Worm (Caenorhabditis elegans) whole organism, young adult: ENCODE measurements around the gene srr-9.

Source experiments
- C06A6.2 ChIP-seq: fragments of 200-800 bp; sonication (Bioruptor generic); conservative IDR thresholded peaks from 2 replicates; pipeline ENCODE4 v1.3.6; 2022; ENCODE audit warnings: missing genetic modification characterization, missing compliant biosample characterization
- C17E4.6 ChIP-seq: fragments of 200-800 bp; sonication (Bioruptor generic); IDR thresholded peaks from 2 replicates; pipeline ENCODE4 v1.3.6; 2022; ENCODE audit warnings: missing genetic modification reagents, missing genetic modification characterization, missing compliant biosample characterization
- F10E7.11 ChIP-seq: sonication (generic microtip); optimal IDR thresholded peaks from 2 replicates; lab custom pipeline; 2017; ENCODE audit warnings: mild to moderate bottlenecking, missing genetic modification characterization, moderate library complexity, missing compliant biosample characterization
- F22D6.2 ChIP-seq: sonication (generic microtip); optimal IDR thresholded peaks from 2 replicates; lab custom pipeline; 2016; ENCODE audit warnings: mild to moderate bottlenecking, missing genetic modification characterization, missing compliant biosample characterization
- F39B2.1 ChIP-seq: fragments of 200-800 bp; sonication (Bioruptor generic); IDR thresholded peaks from 2 replicates; pipeline ENCODE4 v1.3.6; 2022; ENCODE audit warnings: missing genetic modification reagents, missing genetic modification characterization, missing compliant biosample characterization
- F49E8.2 ChIP-seq: sonication (generic microtip); optimal IDR thresholded peaks from 3 replicates; lab custom pipeline; 2017; ENCODE audit warnings: missing genetic modification characterization, mild to moderate bottlenecking, missing compliant biosample characterization, antibody characterized with exemption, moderate library complexity; ENCODE audit not compliant: insufficient read depth
- F52B5.7 ChIP-seq: sonication (generic microtip); optimal IDR thresholded peaks from 2 replicates; lab custom pipeline; 2016; ENCODE audit warnings: mild to moderate bottlenecking, missing genetic modification characterization, missing compliant biosample characterization
- T07F8.4 ChIP-seq: sonication (generic microtip); optimal IDR thresholded peaks from 2 replicates; lab custom pipeline; 2016; ENCODE audit warnings: mild to moderate bottlenecking, missing genetic modification characterization, moderate library complexity, missing compliant biosample characterization
- Y53G8AR.9 ChIP-seq: fragments of 200-800 bp; sonication (Bioruptor generic); conservative IDR thresholded peaks from 2 replicates; pipeline ENCODE4 v1.3.6; 2022; ENCODE audit warnings: missing genetic modification reagents, missing genetic modification characterization, missing compliant biosample characterization
- Y56A3A.18 ChIP-seq: fragments of 200-800 bp; sonication (Bioruptor generic); IDR thresholded peaks from 2 replicates; pipeline ENCODE4 v1.3.6; 2022; ENCODE audit warnings: missing genetic modification reagents, missing genetic modification characterization, missing compliant biosample characterization
- ama-1 ChIP-seq, 3 experiments: fragments of 150-350 bp in 1 of 3; sonication (generic microtip) in 2 of 3; optimal IDR thresholded peaks; 2 replicates each; lab custom pipeline; 2014 to 2018; ENCODE audit warnings: missing biosample characterization in 2 of 3, missing genetic modification characterization in 2 of 3, missing genetic modification reagents in 2 of 3
- aptf-2 ChIP-seq: fragments of 200-800 bp; sonication (Bioruptor generic); conservative IDR thresholded peaks from 2 replicates; pipeline ENCODE4 v1.3.6; 2022; ENCODE audit warnings: missing genetic modification reagents, missing genetic modification characterization, missing compliant biosample characterization
- aptf-3 ChIP-seq: fragments of 200-800 bp; sonication (Bioruptor generic); IDR thresholded peaks from 2 replicates; pipeline ENCODE4 v1.3.6; 2022; ENCODE audit warnings: missing genetic modification characterization, missing compliant biosample characterization
- athp-1 ChIP-seq: sonication (generic microtip); optimal IDR thresholded peaks from 2 replicates; lab custom pipeline; 2017; ENCODE audit warnings: mild to moderate bottlenecking, missing genetic modification characterization, missing compliant biosample characterization
- attf-5 ChIP-seq: fragments of 200-800 bp; sonication (Bioruptor generic); optimal IDR thresholded peaks from 2 replicates; lab custom pipeline; 2018; ENCODE audit warnings: mild to moderate bottlenecking, missing genetic modification characterization, missing compliant biosample characterization
- ceh-79 ChIP-seq: sonication (generic microtip); optimal IDR thresholded peaks from 2 replicates; lab custom pipeline; 2017; ENCODE audit warnings: mild to moderate bottlenecking, missing genetic modification characterization, missing compliant biosample characterization
- ceh-91 ChIP-seq: fragments of 200-800 bp; sonication (Bioruptor generic); IDR thresholded peaks from 2 replicates; pipeline ENCODE4 v1.3.6; 2022; ENCODE audit warnings: missing genetic modification reagents, missing genetic modification characterization, missing compliant biosample characterization
- dpl-1 ChIP-seq: fragments of 150-350 bp; optimal IDR thresholded peaks from 2 replicates; lab custom pipeline; 2014; ENCODE audit warnings: missing biosample characterization, missing genetic modification reagents, missing genetic modification characterization
- egl-18 ChIP-seq: fragments of 200-800 bp; sonication (Bioruptor generic); IDR thresholded peaks from 2 replicates; pipeline ENCODE4 v1.3.6; 2022; ENCODE audit warnings: missing genetic modification reagents, missing genetic modification characterization, missing compliant biosample characterization
- fkh-3 ChIP-seq: sonication (generic microtip); optimal IDR thresholded peaks from 2 replicates; lab custom pipeline; 2016; ENCODE audit warnings: mild to moderate bottlenecking, missing genetic modification characterization, missing compliant biosample characterization
- him-1 ChIP-seq: sonication (generic microtip); optimal IDR thresholded peaks from 2 replicates; lab custom pipeline; 2016; ENCODE audit warnings: missing genotype, missing genetic modification reagents, missing genetic modification characterization, missing compliant biosample characterization
- hlh-26 ChIP-seq: fragments of 200-800 bp; sonication (Bioruptor generic); conservative IDR thresholded peaks from 2 replicates; pipeline ENCODE4 v1.3.6; 2022; ENCODE audit warnings: missing genetic modification reagents, missing genetic modification characterization, missing compliant biosample characterization
- hmg-1.2 ChIP-seq: fragments of 200-800 bp; sonication (Bioruptor generic); IDR thresholded peaks from 2 replicates; pipeline ENCODE4 v1.3.6; 2022; ENCODE audit warnings: missing genetic modification reagents, missing genetic modification characterization, missing compliant biosample characterization
- hrde-1 ChIP-seq: sonication (generic microtip); optimal IDR thresholded peaks from 2 replicates; lab custom pipeline; 2016; ENCODE audit warnings: missing genetic modification characterization, mild to moderate bottlenecking, missing compliant biosample characterization, moderate library complexity, missing genotype, missing genetic modification reagents, borderline replicate concordance
- hsf-1 ChIP-seq: fragments of 200-800 bp; sonication (Bioruptor generic); IDR thresholded peaks from 2 replicates; pipeline ENCODE4 v1.3.6; 2022; ENCODE audit warnings: missing genetic modification reagents, missing genetic modification characterization, missing compliant biosample characterization
- lag-1 ChIP-seq: fragments of 200-800 bp; sonication (Bioruptor generic); IDR thresholded peaks from 2 replicates; pipeline ENCODE4 v1.3.6; 2022; ENCODE audit warnings: missing genetic modification reagents, missing genetic modification characterization, missing compliant biosample characterization
- lin-26 ChIP-seq: fragments of 200-800 bp; sonication (Bioruptor generic); IDR thresholded peaks from 2 replicates; pipeline ENCODE4 v1.3.6; 2022; ENCODE audit warnings: missing genetic modification reagents, missing genetic modification characterization, missing compliant biosample characterization
- lin-54 ChIP-seq: fragments of 200-800 bp; sonication (Bioruptor generic); optimal IDR thresholded peaks from 2 replicates; lab custom pipeline; 2018; ENCODE audit warnings: mild to moderate bottlenecking, missing genetic modification characterization, missing compliant biosample characterization
- lir-1 ChIP-seq: fragments of 200-800 bp; sonication (Bioruptor generic); conservative IDR thresholded peaks from 2 replicates; pipeline ENCODE4 v1.3.6; 2022; ENCODE audit warnings: missing genetic modification reagents, missing genetic modification characterization, missing compliant biosample characterization
- lsl-1 ChIP-seq: fragments of 200-800 bp; sonication (Bioruptor generic); optimal IDR thresholded peaks from 2 replicates; lab custom pipeline; 2018; ENCODE audit warnings: mild to moderate bottlenecking, missing genetic modification characterization, moderate library complexity, missing compliant biosample characterization
- madf-10 ChIP-seq: sonication (generic microtip); optimal IDR thresholded peaks from 2 replicates; lab custom pipeline; 2016; ENCODE audit warnings: mild to moderate bottlenecking, missing genetic modification characterization, missing compliant biosample characterization
- madf-3 ChIP-seq: fragments of 200-800 bp; sonication (Bioruptor generic); IDR thresholded peaks from 2 replicates; pipeline ENCODE4 v1.3.6; 2022; ENCODE audit warnings: missing genetic modification reagents, missing genetic modification characterization, missing compliant biosample characterization
- madf-6 ChIP-seq: fragments of 200-800 bp; sonication (Bioruptor generic); IDR thresholded peaks from 2 replicates; pipeline ENCODE4 v1.3.6; 2022; ENCODE audit warnings: missing genetic modification reagents, missing genetic modification characterization, missing compliant biosample characterization
- mel-28 ChIP-seq: sonication (generic microtip); optimal IDR thresholded peaks from 2 replicates; lab custom pipeline; 2016; ENCODE audit warnings: borderline replicate concordance, mild to moderate bottlenecking, missing genetic modification characterization, missing compliant biosample characterization
- nfya-1 ChIP-seq: sonication (generic microtip); optimal IDR thresholded peaks from 2 replicates; lab custom pipeline; 2017; ENCODE audit warnings: antibody characterized with exemption, missing compliant biosample characterization, missing genetic modification characterization, borderline replicate concordance; ENCODE audit not compliant: insufficient read depth
- nhr-179 ChIP-seq: sonication (generic microtip); optimal IDR thresholded peaks from 2 replicates; lab custom pipeline; 2016; ENCODE audit warnings: mild to moderate bottlenecking, missing genetic modification characterization, missing compliant biosample characterization
- nhr-80 ChIP-seq: sonication (generic microtip); optimal IDR thresholded peaks from 2 replicates; lab custom pipeline; 2016; ENCODE audit warnings: missing genetic modification characterization, missing compliant biosample characterization
- nhr-90 ChIP-seq: sonication (generic microtip); optimal IDR thresholded peaks from 2 replicates; lab custom pipeline; 2016; ENCODE audit warnings: missing genotype, mild to moderate bottlenecking, missing genetic modification characterization, missing compliant biosample characterization
- pbrm-1 ChIP-seq: fragments of 200-800 bp; sonication (Bioruptor generic); IDR thresholded peaks from 2 replicates; pipeline ENCODE4 v1.3.6; 2022; ENCODE audit warnings: missing genetic modification reagents, missing genetic modification characterization, missing compliant biosample characterization
- somi-1 ChIP-seq: fragments of 200-800 bp; sonication (Bioruptor generic); optimal IDR thresholded peaks from 2 replicates; lab custom pipeline; 2018; ENCODE audit warnings: mild to moderate bottlenecking, missing genetic modification characterization, missing compliant biosample characterization
- tbx-9 ChIP-seq: sonication (generic microtip); optimal IDR thresholded peaks from 2 replicates; lab custom pipeline; 2016; ENCODE audit warnings: borderline replicate concordance, missing genetic modification characterization, inconsistent platforms, missing compliant biosample characterization
- unc-62 ChIP-seq: fragments of 150-350 bp; optimal IDR thresholded peaks from 2 replicates; lab custom pipeline; 2014; ENCODE audit warnings: missing biosample characterization, missing genetic modification reagents, missing genetic modification characterization
- xnd-1 ChIP-seq: sonication (generic microtip); optimal IDR thresholded peaks from 2 replicates; lab custom pipeline; 2016; ENCODE audit warnings: missing genotype, missing genetic modification reagents, missing genetic modification characterization, missing compliant biosample characterization
- zfh-2 ChIP-seq: fragments of 200-800 bp; sonication (Bioruptor generic); conservative IDR thresholded peaks from 2 replicates; pipeline ENCODE4 v1.3.6; 2022; ENCODE audit warnings: missing genetic modification reagents, missing genetic modification characterization, missing compliant biosample characterization
- ztf-28 ChIP-seq: fragments of 200-800 bp; sonication (Bioruptor generic); IDR thresholded peaks from 2 replicates; pipeline ENCODE4 v1.3.6; 2022; ENCODE audit warnings: missing genetic modification reagents, missing genetic modification characterization, missing compliant biosample characterization
- ztf-3 ChIP-seq: fragments of 200-800 bp; sonication (Bioruptor generic); optimal IDR thresholded peaks from 2 replicates; lab custom pipeline; 2018; ENCODE audit warnings: mild to moderate bottlenecking, missing genetic modification characterization, missing compliant biosample characterization

Gene srr-9

ce11 chrV:7776029-7776628 lies 38.3 kb downstream of the srr-9 start, which contains the start of the genes rpl-39 and rps-30 (continued):
- peak; percentile 62 for TF ChIP-seq nhr-80 (tag; lab: Kevin White, UChicago)
- TF ChIP-seq lin-54 (GFP tag; lab: Kevin White, UChicago): peak; percentile 71

DNA sequence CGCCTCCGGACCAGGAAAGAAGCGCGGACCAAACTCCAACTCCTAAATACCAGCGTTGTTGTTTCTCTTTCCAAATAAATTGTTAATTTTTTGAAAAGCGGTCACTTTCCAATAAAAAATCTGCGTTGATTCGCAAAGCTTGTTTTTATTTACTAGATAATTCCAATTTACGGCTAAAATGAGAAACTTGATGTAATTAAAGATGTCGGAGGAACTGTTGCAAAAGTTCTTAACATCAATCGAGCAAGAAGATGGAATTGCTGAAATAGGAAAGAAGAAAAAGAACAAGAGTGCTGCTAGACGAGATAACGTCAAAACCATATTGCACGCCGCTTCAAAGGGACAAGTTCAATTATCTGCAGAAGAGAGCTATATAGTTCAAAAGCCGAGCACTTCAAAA lies 39.3 kb downstream of the srr-9 start, which contains the start of gene C26F1.3:
Gene C26F1.3 (plus strand): TSS at position 203 of the 400 bp plus-strand sequence.
- TF ChIP-seq nfya-1 (tag; lab: Kevin White, UChicago): no peak
- no peak for TF ChIP-seq him-1
- no peak for TF ChIP-seq fkh-3 (tag; lab: Kevin White, UChicago)
- no peak for TF ChIP-seq unc-62 (GFP tag; lab: Kevin White, UChicago)
- 0 out of 2 replicates have a peak, but pooled peaks have one; percentile 6 for TF ChIP-seq hmg-1.2
- TF ChIP-seq hlh-26 (GFP tag; lab: Robert Waterston, UW): no peak
- no peak for TF ChIP-seq attf-5
- no peak for TF ChIP-seq Y53G8AR.9
- TF ChIP-seq Y56A3A.18 (GFP tag; lab: Robert Waterston, UW): 0 out of 2 replicates have a peak, but pooled peaks have one; percentile 15
- TF ChIP-seq madf-3 (GFP tag; lab: Robert Waterston, UW): peak; percentile 85; the same call in 1 of the 2 replicates
- TF ChIP-seq athp-1 (tag; lab: Kevin White, UChicago): peak; percentile 22
- TF ChIP-seq ama-1 (optimal IDR thresholded peaks at IDR 0.05; lab: Kevin White, UChicago): no peak
- TF ChIP-seq ama-1 (GFP tag; optimal IDR thresholded peaks at IDR 0.05; lab: Kevin White, UChicago): peak in 1 of 2 experiments; percentile 53
- TF ChIP-seq zfh-2 (GFP tag; lab: Robert Waterston, UW): no peak
- TF ChIP-seq somi-1 (GFP tag; lab: Kevin White, UChicago): no peak
- TF ChIP-seq lag-1 (GFP tag; lab: Robert Waterston, UW): no peak
- no peak for TF ChIP-seq F22D6.2
- TF ChIP-seq ztf-28: no peak
- TF ChIP-seq lir-1: no peak
- peak; percentile 81 for TF ChIP-seq hsf-1 (GFP tag; lab: Robert Waterston, UW)
- no peak for TF ChIP-seq aptf-2 (GFP tag; lab: Robert Waterston, UW)
- TF ChIP-seq hrde-1: peak; percentile 71
- no peak for TF ChIP-seq pbrm-1 (GFP tag; lab: Robert Waterston, UW)
- no peak for TF ChIP-seq mel-28 (tag; lab: Kevin White, UChicago)
- TF ChIP-seq xnd-1 (tag; lab: Kevin White, UChicago): no peak
- TF ChIP-seq F10E7.11: no peak
- no peak for TF ChIP-seq ceh-79 (tag; lab: Kevin White, UChicago)
- TF ChIP-seq lsl-1 (GFP tag; lab: Kevin White, UChicago): no peak
- TF ChIP-seq lin-26: no peak
- TF ChIP-seq C17E4.6: peak; percentile 55; the same call in 1 of the 2 replicates
- TF ChIP-seq madf-6 (GFP tag; lab: Robert Waterston, UW): peak; percentile 54
- peak; percentile 19 for TF ChIP-seq F49E8.2 (tag; lab: Kevin White, UChicago)
- no peak for TF ChIP-seq T07F8.4 (tag; lab: Kevin White, UChicago)
- TF ChIP-seq madf-10 (tag; lab: Kevin White, UChicago): no peak
- TF ChIP-seq ceh-91 (GFP tag; lab: Robert Waterston, UW): no peak
- no peak for TF ChIP-seq egl-18 (GFP tag; lab: Robert Waterston, UW)
- TF ChIP-seq nhr-90 (tag; lab: Kevin White, UChicago): no peak
- TF ChIP-seq tbx-9 (tag; lab: Kevin White, UChicago): no peak
- TF ChIP-seq ztf-3 (GFP tag; lab: Kevin White, UChicago): no peak
- no peak for TF ChIP-seq nhr-179 (tag; lab: Kevin White, UChicago)
- no peak for TF ChIP-seq aptf-3
- TF ChIP-seq C06A6.2 (GFP tag; lab: Robert Waterston, UW): no peak
- TF ChIP-seq F39B2.1 (GFP tag; lab: Robert Waterston, UW): no peak
- TF ChIP-seq dpl-1: no peak
- TF ChIP-seq F52B5.7: no peak
